Fruit fly (Drosophila melanogaster) whole organism, embryonic: ENCODE results near the gene CG12945.

Experiments used
- BEAF-32 ChIP-seq: fragments of 200-800 bp; sonication (Bioruptor generic); optimal IDR thresholded peaks from 3 replicates; lab custom pipeline; 2017; ENCODE audit warnings: missing biosample characterization, missing genetic modification characterization, mild to moderate bottlenecking, moderate library complexity, missing genetic modification reagents
- Bdp1 ChIP-seq: fragments of 200-800 bp; sonication (Bioruptor generic); optimal IDR thresholded peaks from 3 replicates; lab custom pipeline; 2016; ENCODE audit warnings: missing biosample characterization, missing genetic modification characterization
- CG11247 ChIP-seq: fragments of 200-800 bp; sonication (Bioruptor generic); IDR thresholded peaks from 2 replicates; pipeline ENCODE4 v1.3.6; 2022; ENCODE audit warnings: missing biosample characterization, missing genetic modification characterization
- CG11398 ChIP-seq: fragments of 200-800 bp; sonication (Bioruptor generic); optimal IDR thresholded peaks from 2 replicates; lab custom pipeline; 2016; ENCODE audit warnings: missing biosample characterization, missing genetic modification characterization
- CG11456 ChIP-seq: fragments of 200-800 bp; sonication (Bioruptor generic); IDR thresholded peaks from 3 replicates; pipeline ENCODE4 v1.3.6; 2022; ENCODE audit warnings: missing biosample characterization, missing genetic modification characterization
- CG1233 ChIP-seq: fragments of 200-800 bp; sonication (Bioruptor generic); optimal IDR thresholded peaks from 4 replicates; lab custom pipeline; 2018; ENCODE audit warnings: missing biosample characterization, mild to moderate bottlenecking, missing genetic modification characterization
- CG14441 ChIP-seq: fragments of 200-800 bp; sonication (Bioruptor generic); IDR thresholded peaks from 2 replicates; pipeline ENCODE4 v1.3.6; 2022; ENCODE audit warnings: missing biosample characterization, missing genetic modification characterization
- CG17385 ChIP-seq: fragments of 200-800 bp; sonication (Bioruptor generic); optimal IDR thresholded peaks from 3 replicates; lab custom pipeline; 2018; ENCODE audit warnings: missing biosample characterization, mild to moderate bottlenecking, missing genetic modification characterization
- CG2116 ChIP-seq: fragments of 200-800 bp; sonication (Bioruptor generic); optimal IDR thresholded peaks from 3 replicates; lab custom pipeline; 2018; ENCODE audit warnings: missing biosample characterization, mild to moderate bottlenecking, missing genetic modification characterization
- CG2120 ChIP-seq: fragments of 200-800 bp; sonication (Bioruptor generic); optimal IDR thresholded peaks from 3 replicates; lab custom pipeline; 2016; ENCODE audit warnings: missing biosample characterization, missing genetic modification characterization
- CG31441 ChIP-seq: fragments of 200-800 bp; sonication (Bioruptor generic); IDR thresholded peaks from 2 replicates; pipeline ENCODE4 v1.3.6; 2022; ENCODE audit warnings: missing biosample characterization, missing genetic modification characterization
- CG34422 ChIP-seq: fragments of 200-800 bp; sonication (Bioruptor generic); IDR thresholded peaks from 3 replicates; pipeline ENCODE4 v1.3.6; 2022; ENCODE audit warnings: missing biosample characterization, missing genetic modification characterization
- CG6654 ChIP-seq: fragments of 200-800 bp; sonication (Bioruptor generic); optimal IDR thresholded peaks from 2 replicates; lab custom pipeline; 2017; ENCODE audit warnings: missing biosample characterization, mild to moderate bottlenecking, missing genetic modification characterization
- CG6765 ChIP-seq: fragments of 200-800 bp; sonication (Bioruptor generic); optimal IDR thresholded peaks from 3 replicates; lab custom pipeline; 2017; ENCODE audit warnings: missing biosample characterization, mild to moderate bottlenecking, missing genetic modification characterization
- CG8359 ChIP-seq: fragments of 200-800 bp; sonication (Bioruptor generic); optimal IDR thresholded peaks from 2 replicates; lab custom pipeline; 2017; ENCODE audit warnings: missing biosample characterization, mild to moderate bottlenecking, missing genetic modification characterization, borderline replicate concordance
- CG9817 ChIP-seq: fragments of 200-800 bp; sonication (Bioruptor generic); optimal IDR thresholded peaks from 2 replicates; lab custom pipeline; 2018; ENCODE audit warnings: missing biosample characterization, mild to moderate bottlenecking, missing genetic modification characterization, moderate library complexity
- D19A ChIP-seq: fragments of 200-800 bp; optimal IDR thresholded peaks from 3 replicates; lab custom pipeline; 2019; ENCODE audit warnings: missing biosample characterization, mild to moderate bottlenecking, missing genetic modification characterization, moderate library complexity
- Dp ChIP-seq: fragments of 200-800 bp; sonication (Bioruptor generic); optimal IDR thresholded peaks from 2 replicates; lab custom pipeline; 2018; ENCODE audit warnings: missing biosample characterization, mild to moderate bottlenecking, missing genetic modification characterization, moderate library complexity
- E2f2 ChIP-seq: fragments of 200-800 bp; sonication (Bioruptor generic); IDR thresholded peaks from 2 replicates; pipeline ENCODE4 v1.3.6; 2022; ENCODE audit warnings: missing biosample characterization, missing genetic modification characterization
- Ets97D ChIP-seq: fragments of 200-800 bp; sonication (Bioruptor generic); optimal IDR thresholded peaks from 3 replicates; lab custom pipeline; 2016; ENCODE audit warnings: missing biosample characterization, missing genetic modification characterization
- Hmr ChIP-seq: fragments of 200-800 bp; sonication (Bioruptor generic); optimal IDR thresholded peaks from 3 replicates; lab custom pipeline; 2017; ENCODE audit warnings: mild to moderate bottlenecking, missing biosample characterization, missing genetic modification reagents, missing genetic modification characterization
- Hmx ChIP-seq: fragments of 200-800 bp; sonication (Bioruptor generic); optimal IDR thresholded peaks from 2 replicates; lab custom pipeline; 2016; ENCODE audit warnings: missing biosample characterization, missing genetic modification characterization
- Hr39 ChIP-seq: fragments of >200 bp; optimal IDR thresholded peaks from 2 replicates; lab custom pipeline; 2017
- Hr51 ChIP-seq, 2 experiments: fragments of 200-800 bp; sonication (Bioruptor generic); optimal IDR thresholded peaks; 2 replicates in 1 of 2; 3 replicates in 1 of 2; lab custom pipeline; 2016 to 2018; ENCODE audit warnings: missing biosample characterization in 2 of 2, missing genetic modification characterization in 2 of 2, mild to moderate bottlenecking in 1 of 2, moderate library complexity in 1 of 2
- Oli ChIP-seq: fragments of 200-800 bp; sonication (Bioruptor generic); optimal IDR thresholded peaks from 2 replicates; lab custom pipeline; 2018; ENCODE audit warnings: missing biosample characterization, mild to moderate bottlenecking, missing genetic modification characterization, moderate library complexity
- Ptx1 ChIP-seq: fragments of 200-800 bp; sonication (Bioruptor generic); IDR thresholded peaks from 2 replicates; pipeline ENCODE4 v1.3.6; 2022; ENCODE audit warnings: missing biosample characterization, missing genetic modification characterization
- Spps ChIP-seq: fragments of 200-800 bp; sonication (Bioruptor generic); optimal IDR thresholded peaks from 2 replicates; lab custom pipeline; 2018; ENCODE audit warnings: missing biosample characterization, mild to moderate bottlenecking, missing genetic modification characterization
- Trl ChIP-seq, 3 experiments: fragments of >200 bp in 2 of 3; fragments of 200-800 bp in 1 of 3; sonication (Bioruptor generic) in 1 of 3; optimal IDR thresholded peaks; 2 replicates in 1 of 3; 3 replicates in 2 of 3; lab custom pipeline; 2016 to 2017; ENCODE audit warnings: missing biosample characterization in 1 of 3, missing genetic modification characterization in 1 of 3
- YL-1 ChIP-seq: fragments of 200-800 bp; sonication (Bioruptor generic); optimal IDR thresholded peaks from 3 replicates; lab custom pipeline; 2017; ENCODE audit warnings: missing biosample characterization, mild to moderate bottlenecking, missing genetic modification characterization
- ash1 ChIP-seq: fragments of 200-800 bp; sonication (Bioruptor generic); optimal IDR thresholded peaks from 2 replicates; lab custom pipeline; 2018; ENCODE audit warnings: missing biosample characterization, mild to moderate bottlenecking, missing genetic modification characterization
- da ChIP-seq: fragments of 200-800 bp; sonication (Bioruptor generic); optimal IDR thresholded peaks from 2 replicates; lab custom pipeline; 2016; ENCODE audit warnings: missing biosample characterization, missing genetic modification characterization
- emc ChIP-seq: fragments of 200-800 bp; sonication (Bioruptor generic); optimal IDR thresholded peaks from 2 replicates; lab custom pipeline; 2016; ENCODE audit warnings: missing biosample characterization, missing genetic modification characterization
- eyg ChIP-seq: fragments of 200-800 bp; sonication (Bioruptor generic); optimal IDR thresholded peaks from 3 replicates; lab custom pipeline; 2016; ENCODE audit warnings: missing biosample characterization, missing genetic modification characterization
- gfzf ChIP-seq: fragments of 200-800 bp; sonication (Bioruptor generic); optimal IDR thresholded peaks from 2 replicates; lab custom pipeline; 2016; ENCODE audit warnings: missing biosample characterization, mild to moderate bottlenecking, missing genetic modification characterization, moderate library complexity
- gt ChIP-seq: fragments of 200-800 bp; sonication (Bioruptor generic); IDR thresholded peaks from 2 replicates; pipeline ENCODE4 v1.3.6; 2022; ENCODE audit warnings: missing biosample characterization, missing genetic modification characterization
- hb ChIP-seq: fragments of 200-800 bp; sonication (Bioruptor generic); IDR thresholded peaks from 3 replicates; pipeline ENCODE4 v1.3.6; 2022; ENCODE audit warnings: missing biosample characterization, missing genetic modification characterization; ENCODE audit not compliant: partially characterized antibody
- kay ChIP-seq: fragments of 200-800 bp; sonication (Bioruptor generic); optimal IDR thresholded peaks from 2 replicates; lab custom pipeline; 2016; ENCODE audit warnings: missing biosample characterization, missing genetic modification characterization
- luna ChIP-seq: fragments of 200-800 bp; sonication (Bioruptor generic); optimal IDR thresholded peaks from 2 replicates; lab custom pipeline; 2016; ENCODE audit warnings: missing biosample characterization, missing genetic modification characterization
- maf-S ChIP-seq: fragments of 200-800 bp; sonication (Bioruptor generic); optimal IDR thresholded peaks from 2 replicates; lab custom pipeline; 2016; ENCODE audit warnings: missing biosample characterization, missing genetic modification characterization
- nmo ChIP-seq: fragments of 200-800 bp; sonication (Bioruptor generic); optimal IDR thresholded peaks from 2 replicates; lab custom pipeline; 2018; ENCODE audit warnings: missing biosample characterization, mild to moderate bottlenecking, missing genetic modification characterization, moderate library complexity
- odd ChIP-seq: fragments of 200-800 bp; sonication (Bioruptor generic); optimal IDR thresholded peaks from 2 replicates; lab custom pipeline; 2017; ENCODE audit warnings: missing biosample characterization, mild to moderate bottlenecking, missing genetic modification characterization
- otp ChIP-seq: fragments of 200-800 bp; sonication (Bioruptor generic); IDR thresholded peaks from 3 replicates; pipeline ENCODE4, ENCODE4 v1.3.6; 2022; ENCODE audit warnings: missing biosample characterization, missing genetic modification characterization
- phol ChIP-seq: fragments of 200-800 bp; sonication (Bioruptor generic); optimal IDR thresholded peaks from 3 replicates; lab custom pipeline; 2018; ENCODE audit warnings: missing biosample characterization, mild to moderate bottlenecking, missing genetic modification characterization, moderate library complexity
- ranshi ChIP-seq: fragments of 200-800 bp; sonication (Bioruptor generic); IDR thresholded peaks from 2 replicates; pipeline ENCODE4 v1.3.6; 2022; ENCODE audit warnings: missing biosample characterization, missing genetic modification characterization
- sc ChIP-seq, 3 experiments: fragments of >200 bp in 2 of 3; fragments of 200-800 bp in 1 of 3; sonication (Bioruptor generic) in 1 of 3; optimal IDR thresholded peaks; 2 replicates in 2 of 3; 3 replicates in 1 of 3; lab custom pipeline; 2017; ENCODE audit warnings: mild to moderate bottlenecking in 1 of 3, missing biosample characterization in 1 of 3, missing genetic modification characterization in 1 of 3, missing genetic modification reagents in 1 of 3
- sens ChIP-seq: fragments of 200-800 bp; sonication (Bioruptor generic); peaks from one replicate; lab custom pipeline; 2016; ENCODE audit warnings: missing biosample characterization, missing genetic modification characterization
- ssp ChIP-seq: fragments of 200-800 bp; sonication (Bioruptor generic); IDR thresholded peaks from 2 replicates; pipeline ENCODE4 v1.3.6; 2022; ENCODE audit warnings: missing biosample characterization, missing genetic modification characterization
- stwl ChIP-seq: fragments of 200-800 bp; sonication (Bioruptor generic); optimal IDR thresholded peaks from 3 replicates; lab custom pipeline; 2018; ENCODE audit warnings: missing biosample characterization, mild to moderate bottlenecking, missing genetic modification characterization, moderate library complexity
- trh ChIP-seq: fragments of 200-800 bp; sonication (Bioruptor generic); optimal IDR thresholded peaks from 2 replicates; lab custom pipeline; 2016; ENCODE audit warnings: missing biosample characterization, missing genetic modification characterization
- z ChIP-seq: fragments of 200-800 bp; sonication (Bioruptor generic); IDR thresholded peaks from 3 replicates; pipeline ENCODE4 v1.3.6; 2022; ENCODE audit warnings: missing biosample characterization, missing genetic modification characterization

The CG12945 gene

DNA sequence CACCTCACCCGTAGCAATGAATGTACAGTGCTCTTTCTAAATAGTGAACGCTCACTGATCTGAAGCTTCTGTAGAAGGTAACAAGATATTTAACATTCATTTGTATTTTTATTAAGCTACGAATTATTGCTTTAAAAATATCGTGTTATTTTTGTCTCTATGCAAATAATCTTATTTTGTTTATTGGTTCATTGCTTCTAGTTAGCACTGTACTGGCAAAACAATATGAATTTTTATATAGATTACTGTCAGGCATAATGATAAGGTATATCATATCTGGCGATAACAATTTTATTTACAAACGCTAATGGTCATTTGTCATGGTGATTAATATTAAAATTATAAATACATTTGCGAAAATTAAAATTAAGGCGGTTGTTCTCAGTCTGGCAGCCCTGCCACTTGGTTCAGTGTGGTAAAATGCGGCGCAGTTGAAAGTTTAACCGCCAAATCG is 19.5 kb downstream of the CG12945 start, which contains the start of gene CG9471 (continued):
- TF ChIP-seq CG8359 (GFP tag; lab: Kevin White, UChicago) (peak; percentile 14), da (GFP tag; lab: Kevin White, UChicago) (peak; percentile 61), CG11247 (GFP tag; lab: Robert Waterston, UW) (peak; percentile 90), Ptx1 (peak; percentile 96), Hmr (GFP tag; lab: Kevin White, UChicago) (peak; percentile 92), phol (tag; lab: Kevin White, UChicago) (peak; percentile 89), Trl (optimal IDR thresholded peaks at IDR 0.05; lab: Kevin White, UChicago) (no peak), Trl (GFP tag; optimal IDR thresholded peaks at IDR 0.05; lab: Kevin White, UChicago) (peak; percentile 93), gfzf (no peak), kay (GFP tag; lab: Kevin White, UChicago) (peak; percentile 80), Hr39 (lab: Kevin White, UChicago) (no peak), BEAF-32 (GFP tag; lab: Kevin White, UChicago) (peak; percentile 37), Bdp1 (GFP tag; lab: Kevin White, UChicago) (peak; percentile 78), Dp (peak; percentile 90), ssp (peak; percentile 77), CG34422 (GFP tag; lab: Robert Waterston, UW) (peak; percentile 93), E2f2 (GFP tag; lab: Robert Waterston, UW) (peak; percentile 92), odd (GFP tag; lab: Kevin White, UChicago) (peak; percentile 83), trh (peak; percentile 69), CG9817 (tag; lab: Kevin White, UChicago) (peak; percentile 92), Ets97D (peak; percentile 70), luna (GFP tag; lab: Kevin White, UChicago) (peak; percentile 72), CG17385 (peak; percentile 91), CG6765 (GFP tag; lab: Kevin White, UChicago) (peak; percentile 88), nmo (GFP tag; lab: Kevin White, UChicago) (peak; percentile 92), CG2116 (GFP tag; lab: Kevin White, UChicago) (peak; percentile 69), hb (GFP tag; lab: Robert Waterston, UW) (no peak), sens (GFP tag; lab: Kevin White, UChicago) (peak; percentile 98), CG11456 (peak; percentile 88), maf-S (GFP tag; lab: Kevin White, UChicago) (peak; percentile 86), D19A (peak; percentile 87), sc (optimal IDR thresholded peaks at IDR 0.05; lab: Kevin White, UChicago) (no peak), sc (GFP tag; optimal IDR thresholded peaks at IDR 0.05; lab: Kevin White, UChicago) (peak; percentile 78), gt (GFP tag; lab: Robert Waterston, UW) (peak; percentile 47), otp (GFP tag; lab: Robert Waterston, UW) (peak; percentile 85; the same call in 2 of the 3 replicates), ash1 (no peak), CG1233 (GFP tag; lab: Kevin White, UChicago) (peak; percentile 89), CG6654 (peak; percentile 78), CG2120 (GFP tag; lab: Kevin White, UChicago) (peak; percentile 96), YL-1 (GFP tag; lab: Kevin White, UChicago) (peak; percentile 63), eyg (peak; percentile 86), CG31441 (GFP tag; lab: Robert Waterston, UW) (peak; percentile 95), CG14441 (peak; percentile 91), Oli (tag; lab: Kevin White, UChicago) (peak; percentile 89), CG11398 (GFP tag; lab: Kevin White, UChicago) (peak; percentile 35), emc (peak; percentile 70), z (GFP tag; lab: Robert Waterston, UW) (peak; percentile 32; the same call in 2 of the 3 replicates), stwl (peak; percentile 33), Hmx (GFP tag; lab: Kevin White, UChicago) (peak; percentile 88), Hr51 (GFP tag; optimal IDR thresholded peaks at IDR 0.05; lab: Kevin White, UChicago) (peak; percentile 75 to 92), Spps (tag; lab: Kevin White, UChicago) (peak; percentile 83), ranshi (GFP tag; lab: Robert Waterston, UW) (peak; percentile 94)
